Fruit fly (Drosophila melanogaster): ENCODE results near the gene CG17681.
A peak's percentile ranks its signal among the peaks of the same experiment; 100 is the strongest.

CG17681 gene

DNA sequence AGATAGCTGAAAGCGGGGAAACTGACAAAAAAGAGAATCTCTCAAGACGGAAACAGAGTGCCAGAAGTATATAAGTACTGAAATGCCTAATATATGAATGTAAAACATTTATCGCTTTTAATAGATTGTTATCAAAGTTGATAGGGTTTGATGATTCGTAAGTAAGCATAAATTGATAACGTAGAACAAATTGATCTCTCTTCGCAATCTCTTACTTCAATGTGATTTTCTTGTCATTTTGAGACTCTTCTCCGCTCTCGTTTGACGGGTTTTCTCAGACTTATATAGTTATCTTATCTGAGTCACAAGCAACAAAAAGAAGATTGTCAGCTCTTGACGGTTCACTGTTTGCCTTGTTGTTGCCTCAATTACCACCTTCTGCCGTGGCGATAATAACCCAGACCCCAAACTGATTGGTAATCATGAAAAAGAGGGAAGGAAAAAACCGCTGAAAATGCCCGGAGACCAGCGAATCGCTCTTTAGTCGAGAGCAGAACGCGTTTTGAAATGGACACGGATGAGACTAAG lies 38.7 kb upstream of the CG17681 start, which contains the start of gene CG15152 (continued):
- TF ChIP-seq lab (GFP tag; optimal IDR thresholded peaks at IDR 0.05) (peak; percentile 13), CG12744 (GFP tag; optimal IDR thresholded peaks at IDR 0.05) (no peak), Pdp1 (GFP tag; optimal IDR thresholded peaks at IDR 0.05) (no peak), sug (tag; optimal IDR thresholded peaks at IDR 0.05) (peak; percentile 79)

DNA sequence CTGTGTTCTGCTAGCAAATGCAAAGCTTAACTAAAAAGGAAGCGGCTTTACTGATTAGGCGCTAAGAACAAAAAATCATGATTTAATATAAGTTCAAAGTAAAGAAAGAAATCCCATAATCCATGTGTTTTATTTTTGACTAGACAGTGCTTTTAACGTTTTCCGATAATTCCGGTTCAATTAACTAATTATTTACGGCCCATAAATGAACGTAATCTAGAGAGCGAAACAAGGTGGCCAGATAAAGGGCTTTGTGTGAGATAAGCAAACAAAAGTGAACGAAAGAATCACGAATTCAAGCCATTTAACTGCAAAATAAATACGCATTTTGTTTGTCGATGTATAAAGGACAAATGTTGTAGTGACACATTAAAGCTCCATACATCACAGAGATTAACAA lies 37.8 kb upstream of the CG17681 start:
- TF ChIP-seq CG10654 (GFP tag; optimal IDR thresholded peaks at IDR 0.05) = no peak
- TF ChIP-seq CG34376 (GFP tag; optimal IDR thresholded peaks at IDR 0.05) = peak; percentile 35
- TF ChIP-seq ttk (GFP tag; IDR thresholded peaks at IDR 0.05) = no peak
- peak; percentile 43 for TF ChIP-seq sug (tag; optimal IDR thresholded peaks at IDR 0.05)
- peak; percentile 40 for TF ChIP-seq mirr (GFP tag; optimal IDR thresholded peaks at IDR 0.05)
- peak; percentile 91 for TF ChIP-seq exex (tag; optimal IDR thresholded peaks at IDR 0.05)
- peak; percentile 39 for TF ChIP-seq sens (GFP tag)
- TF ChIP-seq CG15269 (tag; optimal IDR thresholded peaks at IDR 0.05) = peak; percentile 1
- TF ChIP-seq lab (GFP tag; optimal IDR thresholded peaks at IDR 0.05) = peak; percentile 2
- no peak for TF ChIP-seq zen (tag; optimal IDR thresholded peaks at IDR 0.05)
- no peak for TF ChIP-seq MBD-R2 (GFP tag; IDR thresholded peaks at IDR 0.05)
- TF ChIP-seq CG11456 (GFP tag; IDR thresholded peaks at IDR 0.05) = no peak
- TF ChIP-seq Vsx1 (GFP tag; optimal IDR thresholded peaks at IDR 0.05) = no peak

- TF ChIP-seq CG9437 (GFP tag; optimal IDR thresholded peaks at IDR 0.05) (peak; percentile 24), pita (GFP tag; optimal IDR thresholded peaks at IDR 0.05) (peak; percentile 19), CG10147 (GFP tag; optimal IDR thresholded peaks at IDR 0.05) (peak; percentile 49), unpg (GFP tag; optimal IDR thresholded peaks at IDR 0.05) (peak; percentile 38), CG13624 (GFP tag; optimal IDR thresholded peaks at IDR 0.05) (peak; percentile 13), Hmr (GFP tag; optimal IDR thresholded peaks at IDR 0.05) (peak; percentile 59), slbo (GFP tag; IDR thresholded peaks at IDR 0.05) (peak; percentile 40), CG4328 (GFP tag; optimal IDR thresholded peaks at IDR 0.05) (no peak), CG7372 (GFP tag; IDR thresholded peaks at IDR 0.05) (no peak), Hr3 (GFP tag; optimal IDR thresholded peaks at IDR 0.05) (no peak), ftz-f1 (GFP tag; optimal IDR thresholded peaks at IDR 0.05) (peak; percentile 42), CG10267 (tag; optimal IDR thresholded peaks at IDR 0.05) (no peak), lab (GFP tag; optimal IDR thresholded peaks at IDR 0.05) (peak; percentile 54), CG7839 (tag; optimal IDR thresholded peaks at IDR 0.05) (peak; percentile 42), Lhr (GFP tag; optimal IDR thresholded peaks at IDR 0.05) (peak; percentile 6), lbe (GFP tag; optimal IDR thresholded peaks at IDR 0.05) (peak; percentile 0), CG15269 (tag; optimal IDR thresholded peaks at IDR 0.05) (peak; percentile 44), NFAT (GFP tag; IDR thresholded peaks at IDR 0.05) (0 out of 2 replicates have a peak, but pooled peaks have one; percentile 10), NC2β (GFP tag; optimal IDR thresholded peaks at IDR 0.05) (no peak), pzg (GFP tag; optimal IDR thresholded peaks at IDR 0.05) (peak; percentile 8), sob (GFP tag; IDR thresholded peaks at IDR 0.05) (peak; percentile 23; the same call in 1 of the 2 replicates), CG11247 (GFP tag; IDR thresholded peaks at IDR 0.05) (no peak), CG14441 (GFP tag; IDR thresholded peaks at IDR 0.05) (no peak), CG34422 (GFP tag; IDR thresholded peaks at IDR 0.05) (no peak), exex (tag; optimal IDR thresholded peaks at IDR 0.05) (peak; percentile 21), CG12659 (GFP tag; optimal IDR thresholded peaks at IDR 0.05) (peak; percentile 9), CTCF (GFP tag; optimal IDR thresholded peaks at IDR 0.05) (peak; percentile 75), Med (GFP tag) (peak; percentile 91), lilli (GFP tag; optimal IDR thresholded peaks at IDR 0.05) (peak; percentile 44), Myb (GFP tag; optimal IDR thresholded peaks at IDR 0.05) (peak; percentile 25), CG4424 (GFP tag; optimal IDR thresholded peaks at IDR 0.05) (peak; percentile 11), CG2120 (GFP tag; optimal IDR thresholded peaks at IDR 0.05) (peak; percentile 67), CG2875 (GFP tag; optimal IDR thresholded peaks at IDR 0.05) (no peak), CG5180 (GFP tag; optimal IDR thresholded peaks at IDR 0.05) (peak; percentile 57), Spps (tag; optimal IDR thresholded peaks at IDR 0.05) (no peak)
Observed at dm6 chr2L:18119643-18120042, 33.3 kb upstream of the CG17681 start, which contains the start of gene CG5758. TSS of gene CG5758 (plus strand) at chr2L:18119995.

Data from whole organism, embryonic.